Worm (Caenorhabditis elegans) whole organism, L4 larva: ENCODE data around the gene C31C9.6.
A peak's percentile ranks its signal among the peaks of the same experiment; 100 is the strongest.

ENCODE experiments used
- D1046.2 ChIP-seq: fragments of 200-800 bp; sonication (Bioruptor generic); IDR thresholded peaks from 2 replicates; pipeline ENCODE4 v1.3.6; 2022; ENCODE audit warnings: missing genetic modification characterization, missing compliant biosample characterization
- F26F4.8 ChIP-seq: fragments of 200-800 bp; sonication (Bioruptor generic); conservative IDR thresholded peaks from 2 replicates; pipeline ENCODE4 v1.3.6; 2022; ENCODE audit warnings: missing genetic modification characterization, missing compliant biosample characterization
- F49E8.2 ChIP-seq: sonication (generic microtip); optimal IDR thresholded peaks from 2 replicates; lab custom pipeline; 2016; ENCODE audit warnings: missing compliant biosample characterization, mild to moderate bottlenecking, missing genetic modification characterization, borderline replicate concordance
- R02D3.7 ChIP-seq: fragments of 150-350 bp; sonication (generic microtip); optimal IDR thresholded peaks from 3 replicates; lab custom pipeline; 2014; ENCODE audit warnings: missing biosample characterization, missing genetic modification characterization
- T26A8.4 ChIP-seq: fragments of 200-800 bp; sonication (Bioruptor generic); IDR thresholded peaks from 2 replicates; pipeline ENCODE4 v1.3.6; 2022; ENCODE audit warnings: missing genetic modification characterization, missing compliant biosample characterization
- Y105C5A.15 ChIP-seq: fragments of 200-800 bp; sonication (Bioruptor generic); IDR thresholded peaks from 2 replicates; pipeline ENCODE4 v1.3.6; 2022; ENCODE audit warnings: missing genetic modification characterization, missing compliant biosample characterization
- ZK337.2 ChIP-seq: fragments of 200-800 bp; sonication (Bioruptor generic); IDR thresholded peaks from 2 replicates; pipeline ENCODE4 v1.3.6; 2022; ENCODE audit warnings: missing genetic modification reagents, missing genetic modification characterization, missing compliant biosample characterization
- ZK546.5 ChIP-seq, 2 experiments: sonication (generic microtip); optimal IDR thresholded peaks; 2 replicates each; lab custom pipeline; 2017; ENCODE audit warnings: missing biosample characterization in 2 of 2, missing genetic modification characterization in 2 of 2
- arid-1 ChIP-seq: fragments of 200-800 bp; sonication (Bioruptor generic); conservative IDR thresholded peaks from 2 replicates; pipeline ENCODE4 v1.3.6; 2022; ENCODE audit warnings: missing genetic modification reagents, missing genetic modification characterization, missing compliant biosample characterization
- attf-4 ChIP-seq: sonication (generic microtip); optimal IDR thresholded peaks from 3 replicates; lab custom pipeline; 2017; ENCODE audit warnings: missing biosample characterization, missing genetic modification characterization
- ceh-44 ChIP-seq: fragments of 200-800 bp; sonication (Bioruptor generic); IDR thresholded peaks from 2 replicates; pipeline ENCODE4 v1.3.6; 2022; ENCODE audit warnings: missing genetic modification reagents, missing genetic modification characterization, missing compliant biosample characterization
- ceh-62 ChIP-seq: sonication (generic microtip); optimal IDR thresholded peaks from 2 replicates; lab custom pipeline; 2017; ENCODE audit warnings: missing biosample characterization, missing genetic modification characterization
- ctbp-1 ChIP-seq: fragments of 200-800 bp; sonication (Bioruptor generic); IDR thresholded peaks from 2 replicates; pipeline ENCODE4 v1.3.6; 2022; ENCODE audit warnings: missing genetic modification reagents, missing genetic modification characterization, missing compliant biosample characterization
- daf-16 ChIP-seq, 3 experiments: sonication (generic microtip); optimal IDR thresholded peaks; 2 replicates each; lab custom pipeline; 2016 to 2017; ENCODE audit warnings: missing genetic modification characterization in 3 of 3, missing genetic modification reagents in 3 of 3, mild to moderate bottlenecking in 2 of 3, missing compliant biosample characterization in 2 of 3, missing biosample characterization in 1 of 3, moderate library complexity in 1 of 3
- daf-8 ChIP-seq: fragments of 200-800 bp; sonication (Bioruptor generic); IDR thresholded peaks from 2 replicates; pipeline ENCODE4 v1.3.6; 2022; ENCODE audit warnings: missing genetic modification characterization, missing compliant biosample characterization
- dmd-8 ChIP-seq: fragments of 200-800 bp; sonication (Bioruptor generic); IDR thresholded peaks from 2 replicates; pipeline ENCODE4 v1.3.6; 2022; ENCODE audit warnings: missing genetic modification characterization, missing compliant biosample characterization
- dpl-1 ChIP-seq: fragments of 150-350 bp; optimal IDR thresholded peaks from 2 replicates; lab custom pipeline; 2014; ENCODE audit warnings: missing biosample characterization, missing genetic modification reagents, missing genetic modification characterization
- dve-1 ChIP-seq: sonication (generic microtip); optimal IDR thresholded peaks from 2 replicates; lab custom pipeline; 2017; ENCODE audit warnings: antibody characterized with exemption, mild to moderate bottlenecking, missing genetic modification characterization, missing compliant biosample characterization; ENCODE audit not compliant: insufficient read depth
- egl-27 ChIP-seq: sonication (generic microtip); optimal IDR thresholded peaks from 3 replicates; lab custom pipeline; 2017; ENCODE audit warnings: missing biosample characterization, missing genetic modification reagents, missing genetic modification characterization
- hif-1 ChIP-seq, 2 experiments: sonication (generic microtip); optimal IDR thresholded peaks; 2 replicates each; lab custom pipeline; 2016 to 2017; ENCODE audit warnings: missing compliant biosample characterization in 2 of 2, missing genetic modification characterization in 2 of 2, missing genetic modification reagents in 2 of 2, missing genotype in 2 of 2, mild to moderate bottlenecking in 1 of 2
- hlh-30 ChIP-seq: sonication (generic microtip); optimal IDR thresholded peaks from 2 replicates; lab custom pipeline; 2017; ENCODE audit warnings: antibody characterized with exemption, mild to moderate bottlenecking, missing genetic modification characterization, missing compliant biosample characterization; ENCODE audit not compliant: insufficient read depth
- hmg-1.1 ChIP-seq: fragments of 200-800 bp; sonication (Bioruptor generic); IDR thresholded peaks from 2 replicates; pipeline ENCODE4 v1.3.6; 2022; ENCODE audit warnings: missing genetic modification reagents, missing genetic modification characterization, missing compliant biosample characterization
- lin-13 ChIP-seq: fragments of 150-350 bp; optimal IDR thresholded peaks from 2 replicates; lab custom pipeline; 2014; ENCODE audit warnings: missing biosample characterization, missing genetic modification reagents, missing genetic modification characterization
- lin-29 ChIP-seq: fragments of 200-800 bp; sonication (Bioruptor generic); IDR thresholded peaks from 2 replicates; pipeline ENCODE4 v1.3.6; 2022; ENCODE audit warnings: missing genetic modification reagents, missing genetic modification characterization, missing compliant biosample characterization
- lin-38 ChIP-seq: fragments of 200-800 bp; sonication (Bioruptor generic); IDR thresholded peaks from 2 replicates; pipeline ENCODE4 v1.3.6; 2022; ENCODE audit warnings: missing genetic modification reagents, missing genetic modification characterization, missing compliant biosample characterization
- lsy-2 ChIP-seq, 2 experiments: fragments of 150-350 bp in 1 of 2; sonication (generic microtip) in 1 of 2; optimal IDR thresholded peaks; 2 replicates each; lab custom pipeline; 2014 to 2017; ENCODE audit warnings: missing biosample characterization in 2 of 2, missing genetic modification characterization in 2 of 2
- madf-5 ChIP-seq, 2 experiments: fragments of 200-800 bp; sonication (Bioruptor generic); IDR thresholded peaks; 2 replicates each; pipeline ENCODE4 v1.3.6; 2022; ENCODE audit warnings: missing compliant biosample characterization in 2 of 2, missing genetic modification characterization in 2 of 2
- madf-9 ChIP-seq: fragments of 200-800 bp; sonication (Bioruptor generic); conservative IDR thresholded peaks from 2 replicates; pipeline ENCODE4 v1.3.6; 2022; ENCODE audit warnings: missing genetic modification reagents, missing genetic modification characterization, missing compliant biosample characterization
- mdl-1 ChIP-seq, 2 experiments: fragments of 150-350 bp in 1 of 2; sonication (generic microtip) in 1 of 2; optimal IDR thresholded peaks; 2 replicates each; lab custom pipeline; 2014 to 2017; ENCODE audit warnings: missing biosample characterization in 2 of 2, missing genetic modification characterization in 2 of 2
- mep-1 ChIP-seq: fragments of 150-350 bp; sonication (generic microtip); optimal IDR thresholded peaks from 3 replicates; lab custom pipeline; 2014; ENCODE audit warnings: missing biosample characterization, missing genetic modification characterization
- mes-2 ChIP-seq: sonication (generic microtip); optimal IDR thresholded peaks from 2 replicates; lab custom pipeline; 2016; ENCODE audit warnings: missing genotype, mild to moderate bottlenecking, missing genetic modification characterization, missing compliant biosample characterization; ENCODE audit not compliant: poor library complexity, severe bottlenecking
- mxl-2 ChIP-seq: fragments of 200-800 bp; sonication (Bioruptor generic); conservative IDR thresholded peaks from 2 replicates; pipeline ENCODE4 v1.3.6; 2022; ENCODE audit warnings: missing genetic modification reagents, missing genetic modification characterization, missing compliant biosample characterization
- nhr-11 ChIP-seq: fragments of 150-350 bp; optimal IDR thresholded peaks from 2 replicates; lab custom pipeline; 2014; ENCODE audit warnings: missing biosample characterization, missing genetic modification characterization
- nhr-111 ChIP-seq: fragments of 200-800 bp; sonication (Bioruptor generic); optimal IDR thresholded peaks from 2 replicates; lab custom pipeline; 2018; ENCODE audit warnings: mild to moderate bottlenecking, missing genetic modification characterization, missing compliant biosample characterization
- nhr-25 ChIP-seq: sonication (generic microtip); optimal IDR thresholded peaks from 2 replicates; lab custom pipeline; 2017; ENCODE audit warnings: missing genetic modification characterization, mild to moderate bottlenecking, missing compliant biosample characterization, antibody characterized with exemption, moderate library complexity, borderline replicate concordance; ENCODE audit not compliant: insufficient read depth
- nhr-41 ChIP-seq: fragments of 200-800 bp; sonication (Bioruptor generic); IDR thresholded peaks from 2 replicates; pipeline ENCODE4 v1.3.6; 2022; ENCODE audit warnings: missing genetic modification reagents, missing genetic modification characterization, missing compliant biosample characterization
- nhr-48 ChIP-seq: sonication (generic microtip); optimal IDR thresholded peaks from 2 replicates; lab custom pipeline; 2016; ENCODE audit warnings: mild to moderate bottlenecking, missing genetic modification characterization, missing compliant biosample characterization
- nhr-6 ChIP-seq: fragments of 150-350 bp; optimal IDR thresholded peaks from 2 replicates; lab custom pipeline; 2014; ENCODE audit warnings: missing biosample characterization, missing genetic modification characterization
- nhr-76 ChIP-seq: fragments of 150-350 bp; optimal IDR thresholded peaks from 2 replicates; lab custom pipeline; 2014; ENCODE audit warnings: missing biosample characterization, missing genetic modification characterization
- nhr-77 ChIP-seq: fragments of 150-350 bp; optimal IDR thresholded peaks from 2 replicates; lab custom pipeline; 2014; ENCODE audit warnings: missing biosample characterization, missing genetic modification characterization
- pha-4 ChIP-seq, 2 experiments: fragments of 150-350 bp in 1 of 2; fragments of 200-800 bp in 1 of 2; sonication (Bioruptor generic) in 1 of 2; IDR thresholded peaks in 1 of 2; optimal IDR thresholded peaks in 1 of 2; 2 replicates each; pipeline versions ENCODE4 v1.3.6 to Lab custom; 2014 to 2022; ENCODE audit warnings: missing genetic modification characterization in 2 of 2, missing genetic modification reagents in 2 of 2, missing biosample characterization in 1 of 2, missing compliant biosample characterization in 1 of 2
- pqm-1 ChIP-seq: sonication (generic microtip); optimal IDR thresholded peaks from 2 replicates; lab custom pipeline; 2017; ENCODE audit warnings: missing biosample characterization, missing genetic modification characterization
- rbr-2 ChIP-seq: sonication (generic microtip); optimal IDR thresholded peaks from 2 replicates; lab custom pipeline; 2016; ENCODE audit warnings: missing genotype, missing genetic modification characterization, missing compliant biosample characterization
- snpc-1.2 ChIP-seq: fragments of 200-800 bp; sonication (Bioruptor generic); IDR thresholded peaks from 2 replicates; pipeline ENCODE4 v1.3.6; 2022; ENCODE audit warnings: missing genetic modification reagents, missing genetic modification characterization, missing compliant biosample characterization
- snpc-4 ChIP-seq: fragments of 150-350 bp; optimal IDR thresholded peaks from 2 replicates; lab custom pipeline; 2014; ENCODE audit warnings: missing biosample characterization, missing genetic modification characterization
- spr-1 ChIP-seq: sonication (generic microtip); optimal IDR thresholded peaks from 2 replicates; lab custom pipeline; 2016; ENCODE audit warnings: mild to moderate bottlenecking, missing genetic modification characterization, missing compliant biosample characterization
- spr-3 ChIP-seq: fragments of 200-800 bp; sonication (Bioruptor generic); optimal IDR thresholded peaks from 2 replicates; lab custom pipeline; 2018; ENCODE audit warnings: mild to moderate bottlenecking, missing genetic modification characterization, missing compliant biosample characterization
- tra-1 ChIP-seq: fragments of 200-800 bp; sonication (Bioruptor generic); IDR thresholded peaks from 2 replicates; pipeline ENCODE4 v1.3.6; 2022; ENCODE audit warnings: missing genetic modification reagents, missing genetic modification characterization, missing compliant biosample characterization
- zfp-3 ChIP-seq: fragments of 200-800 bp; sonication (Bioruptor generic); conservative IDR thresholded peaks from 2 replicates; pipeline ENCODE4 v1.3.6; 2022; ENCODE audit warnings: missing genetic modification reagents, missing genetic modification characterization, missing compliant biosample characterization
- ztf-7 ChIP-seq: fragments of 150-350 bp; optimal IDR thresholded peaks from 2 replicates; lab custom pipeline; 2014; ENCODE audit warnings: missing biosample characterization, missing genetic modification characterization

C31C9.6 gene

ce11 chrII:13681063-13681462, 19.2 kb upstream of the C31C9.6 start (continued):
- no peak for TF ChIP-seq daf-16 (GFP tag; optimal IDR thresholded peaks at IDR 0.05; lab: Kevin White, UChicago)
- TF ChIP-seq daf-16 (tag; optimal IDR thresholded peaks at IDR 0.05; lab: Kevin White, UChicago), result no peak
- TF ChIP-seq rbr-2, result no peak
- TF ChIP-seq dpl-1 (GFP tag; lab: Kevin White, UChicago), result no peak
- no peak for TF ChIP-seq F49E8.2 (tag; lab: Kevin White, UChicago)
- TF ChIP-seq egl-27 (tag; lab: Kevin White, UChicago), result no peak
- peak in 1 of 2 experiments; percentile 87 for TF ChIP-seq mdl-1 (tag; optimal IDR thresholded peaks at IDR 0.05; lab: Kevin White, UChicago)
- TF ChIP-seq lin-38 (GFP tag; lab: Robert Waterston, UW), result no peak
- no peak for TF ChIP-seq madf-5 (GFP tag; IDR thresholded peaks at IDR 0.05; lab: Robert Waterston, UW)
- no peak for TF ChIP-seq lin-29
- TF ChIP-seq lin-13, result no peak
- no peak for TF ChIP-seq nhr-6 (tag; lab: Kevin White, UChicago)
- no peak for TF ChIP-seq spr-3
- TF ChIP-seq snpc-1.2 (GFP tag; lab: Robert Waterston, UW), result no peak
- no peak for TF ChIP-seq attf-4 (tag; lab: Kevin White, UChicago)
- TF ChIP-seq nhr-25, result peak; percentile 24
- TF ChIP-seq nhr-76, result no peak
- no peak for TF ChIP-seq R02D3.7
- no peak for TF ChIP-seq snpc-4 (tag; lab: Kevin White, UChicago)
- TF ChIP-seq nhr-11 (tag; lab: Kevin White, UChicago), result no peak
- TF ChIP-seq nhr-111, result no peak
- no peak for TF ChIP-seq ZK337.2 (GFP tag; lab: Robert Waterston, UW)
- TF ChIP-seq ZK546.5 (tag; optimal IDR thresholded peaks at IDR 0.05; lab: Kevin White, UChicago), result no peak
- TF ChIP-seq mes-2 (tag; lab: Kevin White, UChicago), result no peak
- no peak for TF ChIP-seq dmd-8 (GFP tag; lab: Robert Waterston, UW)
- TF ChIP-seq madf-9, result no peak
- TF ChIP-seq tra-1 (GFP tag; lab: Robert Waterston, UW), result 0 out of 2 replicates have a peak, but pooled peaks have one; percentile 36
- no peak for TF ChIP-seq Y105C5A.15 (GFP tag; lab: Robert Waterston, UW)
- no peak for TF ChIP-seq ztf-7
- peak; percentile 66 for TF ChIP-seq nhr-77 (tag; lab: Kevin White, UChicago)
- no peak for TF ChIP-seq F26F4.8 (GFP tag; lab: Robert Waterston, UW)
- no peak for TF ChIP-seq T26A8.4 (GFP tag; lab: Robert Waterston, UW)
- no peak for TF ChIP-seq hmg-1.1
- no peak for TF ChIP-seq arid-1 (GFP tag; lab: Robert Waterston, UW)
- no peak for TF ChIP-seq ceh-44
- TF ChIP-seq mep-1 (tag; lab: Kevin White, UChicago), result no peak
- TF ChIP-seq ctbp-1 (GFP tag; lab: Robert Waterston, UW), result no peak
- peak; percentile 85 for TF ChIP-seq hlh-30 (tag; lab: Kevin White, UChicago)
- no peak for TF ChIP-seq pha-4 (GFP tag; IDR thresholded peaks at IDR 0.05; lab: Robert Waterston, UW)
- no peak for TF ChIP-seq pha-4 (tag; optimal IDR thresholded peaks at IDR 0.05; lab: Kevin White, UChicago)
- TF ChIP-seq ceh-62 (tag; lab: Kevin White, UChicago), result no peak
- no peak for TF ChIP-seq D1046.2 (GFP tag; lab: Robert Waterston, UW)
- TF ChIP-seq pqm-1 (tag; lab: Kevin White, UChicago), result no peak
- no peak for TF ChIP-seq daf-8 (GFP tag; lab: Robert Waterston, UW)
- TF ChIP-seq nhr-48 (tag; lab: Kevin White, UChicago), result peak; percentile 49
- TF ChIP-seq spr-1 (tag; lab: Kevin White, UChicago), result no peak
- TF ChIP-seq zfp-3 (GFP tag; lab: Robert Waterston, UW), result no peak
- peak; percentile 41; the same call in 1 of the 2 replicates for TF ChIP-seq mxl-2 (GFP tag; lab: Robert Waterston, UW)
- TF ChIP-seq dve-1 (tag; lab: Kevin White, UChicago), result peak; percentile 37
- TF ChIP-seq nhr-41 (GFP tag; lab: Robert Waterston, UW), result no peak
- peak; percentile 5 to 47 for TF ChIP-seq lsy-2 (tag; optimal IDR thresholded peaks at IDR 0.05; lab: Kevin White, UChicago)
- no peak for TF ChIP-seq hif-1 (tag; optimal IDR thresholded peaks at IDR 0.05; lab: Kevin White, UChicago)
